Worm (Caenorhabditis elegans) whole organism, L4 larva: ENCODE results near the gene smg-4.

Source experiments
- D1046.2 ChIP-seq: fragments of 200-800 bp; sonication (Bioruptor generic); IDR thresholded peaks from 2 replicates; pipeline ENCODE4 v1.3.6; 2022; ENCODE audit warnings: missing genetic modification characterization, missing compliant biosample characterization
- T20F7.1 ChIP-seq: fragments of 200-800 bp; sonication (Bioruptor generic); optimal IDR thresholded peaks from 2 replicates; lab custom pipeline; 2018; ENCODE audit warnings: mild to moderate bottlenecking, missing genetic modification characterization, missing compliant biosample characterization
- T26A8.4 ChIP-seq: fragments of 200-800 bp; sonication (Bioruptor generic); IDR thresholded peaks from 2 replicates; pipeline ENCODE4 v1.3.6; 2022; ENCODE audit warnings: missing genetic modification characterization, missing compliant biosample characterization
- Y5F2A.4 ChIP-seq: fragments of 200-800 bp; sonication (Bioruptor generic); optimal IDR thresholded peaks from 2 replicates; lab custom pipeline; 2018; ENCODE audit warnings: mild to moderate bottlenecking, missing genetic modification characterization, missing compliant biosample characterization
- ZK337.2 ChIP-seq: fragments of 200-800 bp; sonication (Bioruptor generic); IDR thresholded peaks from 2 replicates; pipeline ENCODE4 v1.3.6; 2022; ENCODE audit warnings: missing genetic modification reagents, missing genetic modification characterization, missing compliant biosample characterization
- aha-1 ChIP-seq: fragments of 150-350 bp; peaks from one replicate; lab custom pipeline; 2014; ENCODE audit warnings: missing biosample characterization, missing genetic modification characterization
- ama-1 ChIP-seq: fragments of 150-350 bp; optimal IDR thresholded peaks from 2 replicates; lab custom pipeline; 2014; ENCODE audit warnings: inconsistent platforms, mixed read lengths
- ceh-20 ChIP-seq: fragments of 200-800 bp; sonication (Bioruptor generic); IDR thresholded peaks from 2 replicates; pipeline ENCODE4 v1.3.6; 2022; ENCODE audit warnings: missing genetic modification reagents, missing genetic modification characterization, missing compliant biosample characterization
- ceh-28 ChIP-seq: fragments of 150-350 bp; optimal IDR thresholded peaks from 2 replicates; lab custom pipeline; 2014; ENCODE audit warnings: missing biosample characterization, missing genetic modification reagents, missing genetic modification characterization
- cey-2 ChIP-seq: sonication (generic microtip); optimal IDR thresholded peaks from 3 replicates; lab custom pipeline; 2017; ENCODE audit warnings: missing genetic modification characterization, mild to moderate bottlenecking, missing compliant biosample characterization, antibody characterized with exemption, borderline replicate concordance; ENCODE audit not compliant: insufficient read depth
- daf-16 ChIP-seq, 3 experiments: sonication (generic microtip); optimal IDR thresholded peaks; 2 replicates each; lab custom pipeline; 2016 to 2017; ENCODE audit warnings: missing genetic modification characterization in 3 of 3, missing genetic modification reagents in 3 of 3, mild to moderate bottlenecking in 2 of 3, missing compliant biosample characterization in 2 of 3, missing biosample characterization in 1 of 3, moderate library complexity in 1 of 3
- dpl-1 ChIP-seq: fragments of 150-350 bp; optimal IDR thresholded peaks from 2 replicates; lab custom pipeline; 2014; ENCODE audit warnings: missing biosample characterization, missing genetic modification reagents, missing genetic modification characterization
- dve-1 ChIP-seq: sonication (generic microtip); optimal IDR thresholded peaks from 2 replicates; lab custom pipeline; 2017; ENCODE audit warnings: antibody characterized with exemption, mild to moderate bottlenecking, missing genetic modification characterization, missing compliant biosample characterization; ENCODE audit not compliant: insufficient read depth
- egl-43 ChIP-seq: fragments of 200-800 bp; sonication (Bioruptor generic); IDR thresholded peaks from 2 replicates; pipeline ENCODE4 v1.3.6; 2022; ENCODE audit warnings: missing genetic modification reagents, missing genetic modification characterization, missing compliant biosample characterization
- fkh-10 ChIP-seq: fragments of 150-350 bp; optimal IDR thresholded peaks from 2 replicates; lab custom pipeline; 2014; ENCODE audit warnings: missing biosample characterization, missing genetic modification reagents, missing genetic modification characterization
- gei-8 ChIP-seq: fragments of 200-800 bp; sonication (Bioruptor generic); optimal IDR thresholded peaks from 2 replicates; lab custom pipeline; 2018; ENCODE audit warnings: mild to moderate bottlenecking, missing genetic modification characterization, missing compliant biosample characterization
- hif-1 ChIP-seq, 2 experiments: sonication (generic microtip); optimal IDR thresholded peaks; 2 replicates each; lab custom pipeline; 2016 to 2017; ENCODE audit warnings: missing compliant biosample characterization in 2 of 2, missing genetic modification characterization in 2 of 2, missing genetic modification reagents in 2 of 2, missing genotype in 2 of 2, mild to moderate bottlenecking in 1 of 2
- hlh-30 ChIP-seq: sonication (generic microtip); optimal IDR thresholded peaks from 2 replicates; lab custom pipeline; 2017; ENCODE audit warnings: antibody characterized with exemption, mild to moderate bottlenecking, missing genetic modification characterization, missing compliant biosample characterization; ENCODE audit not compliant: insufficient read depth
- hmg-1.1 ChIP-seq: fragments of 200-800 bp; sonication (Bioruptor generic); IDR thresholded peaks from 2 replicates; pipeline ENCODE4 v1.3.6; 2022; ENCODE audit warnings: missing genetic modification reagents, missing genetic modification characterization, missing compliant biosample characterization
- lim-7 ChIP-seq: fragments of 200-800 bp; sonication (Bioruptor generic); IDR thresholded peaks from 2 replicates; pipeline ENCODE4 v1.3.6; 2022; ENCODE audit warnings: missing genetic modification characterization, missing compliant biosample characterization
- lin-38 ChIP-seq: fragments of 200-800 bp; sonication (Bioruptor generic); IDR thresholded peaks from 2 replicates; pipeline ENCODE4 v1.3.6; 2022; ENCODE audit warnings: missing genetic modification reagents, missing genetic modification characterization, missing compliant biosample characterization
- lin-39 ChIP-seq: fragments of 150-350 bp; optimal IDR thresholded peaks from 2 replicates; lab custom pipeline; 2014; ENCODE audit warnings: missing biosample characterization, missing genetic modification reagents, missing genetic modification characterization
- lir-3 ChIP-seq: sonication (generic microtip); optimal IDR thresholded peaks from 2 replicates; lab custom pipeline; 2016; ENCODE audit warnings: mild to moderate bottlenecking, missing genetic modification characterization, missing compliant biosample characterization
- madf-9 ChIP-seq: fragments of 200-800 bp; sonication (Bioruptor generic); conservative IDR thresholded peaks from 2 replicates; pipeline ENCODE4 v1.3.6; 2022; ENCODE audit warnings: missing genetic modification reagents, missing genetic modification characterization, missing compliant biosample characterization
- mdt-29 ChIP-seq: fragments of 200-800 bp; sonication (Bioruptor generic); IDR thresholded peaks from 2 replicates; pipeline ENCODE4 v1.3.6; 2022; ENCODE audit warnings: missing genetic modification reagents, missing genetic modification characterization, missing compliant biosample characterization
- mep-1 ChIP-seq: fragments of 150-350 bp; sonication (generic microtip); optimal IDR thresholded peaks from 3 replicates; lab custom pipeline; 2014; ENCODE audit warnings: missing biosample characterization, missing genetic modification characterization
- mxl-3 ChIP-seq: fragments of 200-800 bp; sonication (Bioruptor generic); optimal IDR thresholded peaks from 2 replicates; lab custom pipeline; 2018; ENCODE audit warnings: mild to moderate bottlenecking, missing genetic modification characterization, missing compliant biosample characterization
- nhr-102 ChIP-seq: sonication (generic microtip); optimal IDR thresholded peaks from 2 replicates; lab custom pipeline; 2016; ENCODE audit warnings: mild to moderate bottlenecking, missing genetic modification characterization, moderate library complexity, missing compliant biosample characterization
- nhr-111 ChIP-seq: fragments of 200-800 bp; sonication (Bioruptor generic); optimal IDR thresholded peaks from 2 replicates; lab custom pipeline; 2018; ENCODE audit warnings: mild to moderate bottlenecking, missing genetic modification characterization, missing compliant biosample characterization
- nhr-42 ChIP-seq: fragments of 200-800 bp; sonication (Bioruptor generic); IDR thresholded peaks from 2 replicates; pipeline ENCODE4 v1.3.6; 2022; ENCODE audit warnings: missing genetic modification characterization, missing compliant biosample characterization
- nhr-48 ChIP-seq: sonication (generic microtip); optimal IDR thresholded peaks from 2 replicates; lab custom pipeline; 2016; ENCODE audit warnings: mild to moderate bottlenecking, missing genetic modification characterization, missing compliant biosample characterization
- nhr-6 ChIP-seq: fragments of 150-350 bp; optimal IDR thresholded peaks from 2 replicates; lab custom pipeline; 2014; ENCODE audit warnings: missing biosample characterization, missing genetic modification characterization
- nhr-77 ChIP-seq: fragments of 150-350 bp; optimal IDR thresholded peaks from 2 replicates; lab custom pipeline; 2014; ENCODE audit warnings: missing biosample characterization, missing genetic modification characterization
- rbr-2 ChIP-seq: sonication (generic microtip); optimal IDR thresholded peaks from 2 replicates; lab custom pipeline; 2016; ENCODE audit warnings: missing genotype, missing genetic modification characterization, missing compliant biosample characterization
- saeg-2 ChIP-seq: fragments of 200-800 bp; sonication (Bioruptor generic); IDR thresholded peaks from 2 replicates; pipeline ENCODE4 v1.3.6; 2022; ENCODE audit warnings: missing genetic modification reagents, missing genetic modification characterization, missing compliant biosample characterization
- sdz-12 ChIP-seq: fragments of 200-800 bp; sonication (Bioruptor generic); optimal IDR thresholded peaks from 2 replicates; lab custom pipeline; 2018; ENCODE audit warnings: mild to moderate bottlenecking, missing genetic modification characterization, missing compliant biosample characterization
- set-16 ChIP-seq: fragments of 200-800 bp; sonication (Bioruptor generic); IDR thresholded peaks from 2 replicates; pipeline ENCODE4 v1.3.6; 2022; ENCODE audit warnings: missing genetic modification reagents, missing genetic modification characterization, missing compliant biosample characterization
- spr-1 ChIP-seq: sonication (generic microtip); optimal IDR thresholded peaks from 2 replicates; lab custom pipeline; 2016; ENCODE audit warnings: mild to moderate bottlenecking, missing genetic modification characterization, missing compliant biosample characterization
- spr-3 ChIP-seq: fragments of 200-800 bp; sonication (Bioruptor generic); optimal IDR thresholded peaks from 2 replicates; lab custom pipeline; 2018; ENCODE audit warnings: mild to moderate bottlenecking, missing genetic modification characterization, missing compliant biosample characterization
- tra-1 ChIP-seq: fragments of 200-800 bp; sonication (Bioruptor generic); IDR thresholded peaks from 2 replicates; pipeline ENCODE4 v1.3.6; 2022; ENCODE audit warnings: missing genetic modification reagents, missing genetic modification characterization, missing compliant biosample characterization
- unc-62 ChIP-seq, 3 experiments: fragments of 150-350 bp in 1 of 3; sonication (generic microtip); optimal IDR thresholded peaks in 2 of 3; peaks in 1 of 3; 1 replicate in 1 of 3; 2 replicates in 2 of 3; lab custom pipeline; 2014 to 2017; ENCODE audit warnings: missing biosample characterization in 3 of 3, missing genetic modification characterization in 3 of 3, missing genetic modification reagents in 3 of 3, missing genotype in 1 of 3
- vab-7 ChIP-seq: fragments of 200-800 bp; sonication (Bioruptor generic); IDR thresholded peaks from 2 replicates; pipeline ENCODE4 v1.3.6; 2022; ENCODE audit warnings: missing genetic modification reagents, missing genetic modification characterization, missing compliant biosample characterization
- zag-1 ChIP-seq: fragments of 150-350 bp; optimal IDR thresholded peaks from 2 replicates; lab custom pipeline; 2014; ENCODE audit warnings: missing biosample characterization, missing genetic modification characterization
- zfp-3 ChIP-seq: fragments of 200-800 bp; sonication (Bioruptor generic); conservative IDR thresholded peaks from 2 replicates; pipeline ENCODE4 v1.3.6; 2022; ENCODE audit warnings: missing genetic modification reagents, missing genetic modification characterization, missing compliant biosample characterization
- zip-11 ChIP-seq: fragments of 200-800 bp; sonication (Bioruptor generic); IDR thresholded peaks from 2 replicates; pipeline ENCODE4 v1.3.6; 2022; ENCODE audit warnings: missing genetic modification characterization, missing compliant biosample characterization
- zip-2 ChIP-seq: fragments of 150-350 bp; optimal IDR thresholded peaks from 2 replicates; lab custom pipeline; 2014; ENCODE audit warnings: missing biosample characterization, missing genetic modification characterization
- ztf-11 ChIP-seq: fragments of 150-350 bp; optimal IDR thresholded peaks from 2 replicates; lab custom pipeline; 2014; ENCODE audit warnings: missing biosample characterization, missing genetic modification characterization

Gene smg-4

DNA sequence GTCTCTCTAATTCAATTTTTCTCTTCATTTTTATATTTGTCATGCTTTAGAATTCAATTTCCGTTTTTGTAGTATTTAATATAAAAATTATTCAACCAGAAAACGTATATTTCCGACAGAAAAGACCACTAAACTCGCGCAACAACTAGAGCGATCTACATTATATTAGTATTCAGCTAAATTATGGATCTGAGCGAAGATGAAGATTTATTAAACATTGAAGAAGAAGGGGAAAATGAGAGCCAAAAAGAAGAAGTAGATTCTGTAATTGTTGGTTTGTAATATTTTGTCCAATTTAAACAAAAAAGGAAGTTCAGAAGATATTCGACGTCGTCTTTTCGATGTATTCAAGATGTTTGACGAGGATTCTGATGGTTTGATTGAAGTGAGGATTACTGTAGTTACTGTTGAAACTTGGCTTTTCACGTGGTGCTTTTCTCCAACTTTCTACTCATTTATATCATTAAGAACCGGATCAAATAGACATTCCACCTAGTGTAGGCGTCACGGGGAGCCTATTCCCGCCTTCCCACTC, 43.6 kb downstream of the smg-4 start, which contains the start of gene cal-7:
cal-7 (plus strand) TSS at position 184 of the 535 bp plus-strand sequence.
- TF ChIP-seq T20F7.1 (peak; percentile 29), aha-1 (tag; lab: Kevin White, UChicago) (peak; percentile 0), nhr-102 (tag; lab: Kevin White, UChicago) (peak; percentile 48), Y5F2A.4 (GFP tag; lab: Kevin White, UChicago) (peak; percentile 15), ZK337.2 (GFP tag; lab: Robert Waterston, UW) (no peak), ztf-11 (no peak), daf-16 (GFP tag; optimal IDR thresholded peaks at IDR 0.05; lab: Kevin White, UChicago) (no peak), daf-16 (tag; optimal IDR thresholded peaks at IDR 0.05; lab: Kevin White, UChicago) (peak; percentile 2), nhr-77 (peak; percentile 2), zip-2 (tag; lab: Kevin White, UChicago) (no peak), hlh-30 (tag; lab: Kevin White, UChicago) (peak; percentile 3), dve-1 (tag; lab: Kevin White, UChicago) (peak; percentile 43), D1046.2 (GFP tag; lab: Robert Waterston, UW) (no peak), mep-1 (tag; lab: Kevin White, UChicago) (peak; percentile 31), madf-9 (GFP tag; lab: Robert Waterston, UW) (no peak), hmg-1.1 (GFP tag; lab: Robert Waterston, UW) (peak; percentile 33; the same call in 1 of the 2 replicates), spr-3 (GFP tag; lab: Kevin White, UChicago) (peak; percentile 26), hif-1 (tag; optimal IDR thresholded peaks at IDR 0.05; lab: Kevin White, UChicago) (no peak), nhr-42 (GFP tag; lab: Robert Waterston, UW) (peak; percentile 59; the same call in 1 of the 2 replicates), sdz-12 (GFP tag; lab: Kevin White, UChicago) (no peak), saeg-2 (0 out of 2 replicates have a peak, but pooled peaks have one; percentile 42), rbr-2 (tag; lab: Kevin White, UChicago) (no peak), T26A8.4 (GFP tag; lab: Robert Waterston, UW) (peak; percentile 70), tra-1 (GFP tag; lab: Robert Waterston, UW) (0 out of 2 replicates have a peak, but pooled peaks have one; percentile 52), nhr-48 (tag; lab: Kevin White, UChicago) (peak; percentile 30), zfp-3 (GFP tag; lab: Robert Waterston, UW) (0 out of 2 replicates have a peak, but pooled peaks have one; percentile 42), lin-38 (GFP tag; lab: Robert Waterston, UW) (0 out of 2 replicates have a peak, but pooled peaks have one; percentile 20), zag-1 (tag; lab: Kevin White, UChicago) (no peak), nhr-111 (GFP tag; lab: Kevin White, UChicago) (peak; percentile 17), fkh-10 (peak; percentile 67), zip-11 (GFP tag; lab: Robert Waterston, UW) (no peak)

DNA sequence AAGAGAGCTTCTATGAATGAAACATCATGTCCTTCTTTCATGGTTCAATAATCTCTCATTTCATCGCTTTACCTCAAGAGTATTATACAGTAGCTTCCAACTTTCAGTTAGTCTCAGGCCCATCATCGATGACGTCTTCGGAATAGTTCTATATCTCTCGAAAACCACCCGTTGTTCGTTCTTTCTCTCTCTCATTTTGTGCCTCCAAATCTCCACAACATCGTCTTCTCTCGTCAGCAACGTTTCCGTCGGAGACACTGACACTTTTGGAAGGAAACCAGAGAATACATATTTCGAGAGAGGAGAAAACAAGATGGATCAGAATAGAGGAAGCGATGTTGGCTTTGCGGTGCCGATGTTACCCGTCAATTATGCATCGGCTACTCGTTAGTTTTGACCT, 45.7 kb downstream of the smg-4 start:
- no peak for TF ChIP-seq ceh-28 (tag; lab: Kevin White, UChicago)
- TF ChIP-seq egl-43 (GFP tag; lab: Robert Waterston, UW), result peak; percentile 70
- no peak for TF ChIP-seq nhr-102 (tag; lab: Kevin White, UChicago)
- no peak for TF ChIP-seq gei-8
- peak; percentile 43 for TF ChIP-seq ama-1
- TF ChIP-seq lir-3, result no peak
- peak in 1 of 2 experiments; percentile 78 for TF ChIP-seq unc-62 (GFP tag; optimal IDR thresholded peaks at IDR 0.05 in 1 of 2; lab: Kevin White, UChicago)
- no peak for TF ChIP-seq unc-62 (tag; optimal IDR thresholded peaks at IDR 0.05; lab: Kevin White, UChicago)
- TF ChIP-seq Y5F2A.4 (GFP tag; lab: Kevin White, UChicago), result peak; percentile 41
- no peak for TF ChIP-seq madf-9 (GFP tag; lab: Robert Waterston, UW)
- no peak for TF ChIP-seq mxl-3 (GFP tag; lab: Kevin White, UChicago)
- no peak for TF ChIP-seq set-16
- no peak for TF ChIP-seq ceh-20
- TF ChIP-seq vab-7 (GFP tag; lab: Robert Waterston, UW), result peak; percentile 66; the same call in 1 of the 2 replicates
- no peak for TF ChIP-seq rbr-2 (tag; lab: Kevin White, UChicago)
- no peak for TF ChIP-seq cey-2 (tag; lab: Kevin White, UChicago)
- no peak for TF ChIP-seq zip-11 (GFP tag; lab: Robert Waterston, UW)
- TF ChIP-seq saeg-2, result 0 out of 2 replicates have a peak, but pooled peaks have one; percentile 17
- peak; percentile 54 for TF ChIP-seq mdt-29 (GFP tag; lab: Robert Waterston, UW)
- no peak for TF ChIP-seq spr-1 (tag; lab: Kevin White, UChicago)
- no peak for TF ChIP-seq lin-39 (tag; lab: Kevin White, UChicago)
- TF ChIP-seq dpl-1 (GFP tag; lab: Kevin White, UChicago), result no peak
- 0 out of 2 replicates have a peak, but pooled peaks have one; percentile 5 for TF ChIP-seq lim-7 (GFP tag; lab: Robert Waterston, UW)
- no peak for TF ChIP-seq fkh-10
- no peak for TF ChIP-seq nhr-6 (tag; lab: Kevin White, UChicago)
